Worm (Caenorhabditis elegans) whole organism, dauer: Measurements from ENCODE around the gene rbg-3.

Experiments used
- unc-62 ChIP-seq: sonication (generic microtip); optimal IDR thresholded peaks from 2 replicates; lab custom pipeline; 2017; ENCODE audit warnings: missing biosample characterization, missing genetic modification reagents, missing genetic modification characterization

The rbg-3 gene

ce11 chrIII:4806345-4806744, 52.1 kb downstream of the rbg-3 start:
- TF ChIP-seq unc-62 (GFP tag; lab: Kevin White, UChicago) = no peak
